Fruit fly (Drosophila melanogaster) whole organism, prepupa: ENCODE results near the gene mbt.
A peak's percentile ranks its signal among the peaks of the same experiment; 100 is the strongest.

Experiments
- Blimp-1 ChIP-seq: fragments of 200-800 bp; sonication (Bioruptor generic); optimal IDR thresholded peaks from 3 replicates; lab custom pipeline; 2017; ENCODE audit warnings: missing biosample characterization, missing genetic modification characterization, mild to moderate bottlenecking, moderate library complexity, missing genetic modification reagents
- CG10631 ChIP-seq: fragments of 200-800 bp; sonication (Bioruptor generic); optimal IDR thresholded peaks from 2 replicates; lab custom pipeline; 2016; ENCODE audit warnings: missing biosample characterization, missing genetic modification characterization
- CG10669 ChIP-seq: fragments of 200-800 bp; sonication (Bioruptor generic); optimal IDR thresholded peaks from 3 replicates; lab custom pipeline; 2018; ENCODE audit warnings: missing biosample characterization, mild to moderate bottlenecking, missing genetic modification characterization, moderate library complexity
- CG11294 ChIP-seq: fragments of 200-800 bp; sonication (Bioruptor generic); IDR thresholded peaks from 2 replicates; pipeline ENCODE4 v1.3.6; 2022; ENCODE audit warnings: missing biosample characterization, missing genetic modification characterization
- CG11762 ChIP-seq: fragments of 200-800 bp; sonication (Bioruptor generic); optimal IDR thresholded peaks from 3 replicates; lab custom pipeline; 2016; ENCODE audit warnings: missing biosample characterization, missing genetic modification characterization; ENCODE audit not compliant: insufficient read depth
- CG11902 ChIP-seq: fragments of 200-800 bp; sonication (Bioruptor generic); optimal IDR thresholded peaks from 3 replicates; lab custom pipeline; 2016; ENCODE audit warnings: missing biosample characterization, missing genetic modification characterization
- CG15336 ChIP-seq: fragments of 200-800 bp; sonication (Bioruptor generic); IDR thresholded peaks from 2 replicates; pipeline ENCODE4 v1.3.6; 2022; ENCODE audit warnings: missing biosample characterization, missing genetic modification characterization
- CG16779 ChIP-seq: fragments of 200-800 bp; sonication (Bioruptor generic); optimal IDR thresholded peaks from 3 replicates; lab custom pipeline; 2017; ENCODE audit warnings: missing biosample characterization, mild to moderate bottlenecking, missing genetic modification characterization
- CG3032 ChIP-seq: fragments of 200-800 bp; optimal IDR thresholded peaks from 2 replicates; lab custom pipeline; 2019; ENCODE audit warnings: missing biosample characterization, mild to moderate bottlenecking, missing genetic modification characterization, moderate library complexity
- CG32006 ChIP-seq: fragments of 200-800 bp; sonication (Bioruptor generic); optimal IDR thresholded peaks from 3 replicates; lab custom pipeline; 2017; ENCODE audit warnings: missing biosample characterization, mild to moderate bottlenecking, missing genetic modification characterization
- CG34406 ChIP-seq: fragments of 200-800 bp; sonication (Bioruptor generic); optimal IDR thresholded peaks from 3 replicates; lab custom pipeline; 2016; ENCODE audit warnings: missing biosample characterization, missing genetic modification characterization
- CG3919 ChIP-seq: fragments of 200-800 bp; sonication (Bioruptor generic); optimal IDR thresholded peaks from 3 replicates; lab custom pipeline; 2016; ENCODE audit warnings: missing biosample characterization, missing genetic modification characterization
- CG4318 ChIP-seq: fragments of 200-800 bp; sonication (Bioruptor generic); optimal IDR thresholded peaks from 3 replicates; lab custom pipeline; 2017; ENCODE audit warnings: missing biosample characterization, mild to moderate bottlenecking, missing genetic modification characterization
- CG6163 ChIP-seq: fragments of 200-800 bp; sonication (Bioruptor generic); IDR thresholded peaks from 3 replicates; pipeline ENCODE4 v1.3.6; 2022; ENCODE audit warnings: missing biosample characterization, missing genetic modification characterization
- CG6792 ChIP-seq: fragments of 200-800 bp; sonication (Bioruptor generic); optimal IDR thresholded peaks from 3 replicates; lab custom pipeline; 2016; ENCODE audit warnings: missing biosample characterization, missing genetic modification characterization
- CG6808 ChIP-seq: fragments of 200-800 bp; sonication (Bioruptor generic); optimal IDR thresholded peaks from 3 replicates; lab custom pipeline; 2017; ENCODE audit warnings: missing biosample characterization, missing genetic modification characterization, mild to moderate bottlenecking, moderate library complexity, missing genetic modification reagents
- CG6854 ChIP-seq: fragments of 200-800 bp; sonication (Bioruptor generic); optimal IDR thresholded peaks from 2 replicates; lab custom pipeline; 2017; ENCODE audit warnings: missing biosample characterization, mild to moderate bottlenecking, missing genetic modification characterization
- CG7368 ChIP-seq: fragments of 200-800 bp; sonication (Bioruptor generic); optimal IDR thresholded peaks from 3 replicates; lab custom pipeline; 2016; ENCODE audit warnings: missing biosample characterization, missing genetic modification characterization
- CG8319 ChIP-seq: fragments of 200-800 bp; sonication (Bioruptor generic); optimal IDR thresholded peaks from 3 replicates; lab custom pipeline; 2016; ENCODE audit warnings: missing biosample characterization, missing genetic modification characterization
- CG8632 ChIP-seq: fragments of 200-800 bp; sonication (Bioruptor generic); optimal IDR thresholded peaks from 3 replicates; lab custom pipeline; 2016; ENCODE audit warnings: missing biosample characterization, missing genetic modification characterization
- CG9139 ChIP-seq: fragments of 200-800 bp; sonication (Bioruptor generic); optimal IDR thresholded peaks from 3 replicates; lab custom pipeline; 2017; ENCODE audit warnings: missing biosample characterization, mild to moderate bottlenecking, missing genetic modification characterization
- Eip75B ChIP-seq: fragments of 200-800 bp; sonication (Bioruptor generic); optimal IDR thresholded peaks from 3 replicates; lab custom pipeline; 2016; ENCODE audit warnings: missing biosample characterization, missing genetic modification characterization
- Eip78C ChIP-seq: fragments of 200-800 bp; sonication (Bioruptor generic); peaks from one replicate; lab custom pipeline; 2016; ENCODE audit warnings: missing biosample characterization, missing genetic modification characterization
- Ets21C ChIP-seq: fragments of 200-800 bp; sonication (Bioruptor generic); optimal IDR thresholded peaks from 3 replicates; lab custom pipeline; 2016; ENCODE audit warnings: missing biosample characterization, missing genetic modification characterization
- Gug ChIP-seq: fragments of 200-800 bp; sonication (Bioruptor generic); IDR thresholded peaks from 2 replicates; pipeline ENCODE4 v1.3.6; 2022; ENCODE audit warnings: missing biosample characterization, missing genetic modification characterization
- Hr4 ChIP-seq: fragments of 200-800 bp; sonication (Bioruptor generic); optimal IDR thresholded peaks from 3 replicates; lab custom pipeline; 2016; ENCODE audit warnings: missing biosample characterization, missing genetic modification characterization
- Met ChIP-seq: fragments of 200-800 bp; sonication (Bioruptor generic); optimal IDR thresholded peaks from 3 replicates; lab custom pipeline; 2016; ENCODE audit warnings: missing biosample characterization, missing genetic modification characterization
- OdsH ChIP-seq: fragments of 200-800 bp; sonication (Bioruptor generic); optimal IDR thresholded peaks from 3 replicates; lab custom pipeline; 2016; ENCODE audit warnings: missing biosample characterization, missing genetic modification characterization
- Sox102F ChIP-seq: fragments of 200-800 bp; sonication (Bioruptor generic); optimal IDR thresholded peaks from 2 replicates; lab custom pipeline; 2016; ENCODE audit warnings: missing biosample characterization, mild to moderate bottlenecking, missing genetic modification characterization
- Sox15 ChIP-seq: fragments of 200-800 bp; sonication (Bioruptor generic); optimal IDR thresholded peaks from 3 replicates; lab custom pipeline; 2016; ENCODE audit warnings: missing biosample characterization, missing genetic modification characterization
- achi ChIP-seq: fragments of 200-800 bp; sonication (Bioruptor generic); optimal IDR thresholded peaks from 3 replicates; lab custom pipeline; 2016; ENCODE audit warnings: missing biosample characterization, missing genetic modification characterization
- cyc ChIP-seq: fragments of 200-800 bp; sonication (Bioruptor generic); optimal IDR thresholded peaks from 3 replicates; lab custom pipeline; 2016; ENCODE audit warnings: missing biosample characterization, missing genetic modification characterization
- dac ChIP-seq: fragments of 200-800 bp; sonication (Bioruptor generic); optimal IDR thresholded peaks from 2 replicates; lab custom pipeline; 2017; ENCODE audit warnings: missing biosample characterization, mild to moderate bottlenecking, missing genetic modification characterization
- dsx ChIP-seq: fragments of 200-800 bp; optimal IDR thresholded peaks from 3 replicates; lab custom pipeline; 2019; ENCODE audit warnings: missing biosample characterization, mild to moderate bottlenecking, missing genetic modification characterization, moderate library complexity; ENCODE audit not compliant: poor library complexity, severe bottlenecking
- esn ChIP-seq: fragments of 200-800 bp; sonication (Bioruptor generic); optimal IDR thresholded peaks from 2 replicates; lab custom pipeline; 2016; ENCODE audit warnings: missing biosample characterization, mild to moderate bottlenecking, missing genetic modification characterization, moderate library complexity
- fd59A ChIP-seq: fragments of 200-800 bp; sonication (Bioruptor generic); optimal IDR thresholded peaks from 2 replicates; lab custom pipeline; 2017; ENCODE audit warnings: missing biosample characterization, mild to moderate bottlenecking, missing genetic modification characterization, missing genetic modification reagents
- fkh ChIP-seq: fragments of 200-800 bp; sonication (Bioruptor generic); optimal IDR thresholded peaks from 3 replicates; lab custom pipeline; 2017; ENCODE audit warnings: missing biosample characterization, mild to moderate bottlenecking, missing genetic modification characterization, moderate library complexity
- lz ChIP-seq: fragments of 200-800 bp; sonication (Bioruptor generic); optimal IDR thresholded peaks from 3 replicates; lab custom pipeline; 2016; ENCODE audit warnings: missing biosample characterization, missing genetic modification characterization
- net ChIP-seq: fragments of 200-800 bp; sonication (Bioruptor generic); optimal IDR thresholded peaks from 3 replicates; lab custom pipeline; 2016; ENCODE audit warnings: missing biosample characterization, missing genetic modification characterization
- pdm3 ChIP-seq: fragments of 200-800 bp; sonication (Bioruptor generic); optimal IDR thresholded peaks from 3 replicates; lab custom pipeline; 2016; ENCODE audit warnings: missing biosample characterization, missing genetic modification characterization
- salr ChIP-seq, 2 experiments: fragments of 200-800 bp; sonication (Bioruptor generic); optimal IDR thresholded peaks; 3 replicates each; lab custom pipeline; 2016 to 2018; ENCODE audit warnings: missing biosample characterization in 2 of 2, missing genetic modification characterization in 2 of 2, mild to moderate bottlenecking in 1 of 2
- spab ChIP-seq: fragments of 200-800 bp; sonication (Bioruptor generic); optimal IDR thresholded peaks from 2 replicates; lab custom pipeline; 2017; ENCODE audit warnings: missing biosample characterization, mild to moderate bottlenecking, missing genetic modification characterization, missing genetic modification reagents
- ss ChIP-seq, 2 experiments: fragments of 200-800 bp; sonication (Bioruptor generic); optimal IDR thresholded peaks; 2 replicates in 1 of 2; 3 replicates in 1 of 2; lab custom pipeline; 2017 to 2018; ENCODE audit warnings: mild to moderate bottlenecking in 2 of 2, missing biosample characterization in 2 of 2, missing genetic modification characterization in 2 of 2, moderate library complexity in 1 of 2
- svp ChIP-seq: fragments of 200-800 bp; sonication (Bioruptor generic); peaks from one replicate; lab custom pipeline; 2016; ENCODE audit warnings: missing biosample characterization, missing genetic modification characterization
- topi ChIP-seq: fragments of 200-800 bp; sonication (Bioruptor generic); optimal IDR thresholded peaks from 3 replicates; lab custom pipeline; 2016; ENCODE audit warnings: missing biosample characterization, missing genetic modification characterization
- vri ChIP-seq: fragments of 200-800 bp; sonication (Bioruptor generic); optimal IDR thresholded peaks from 3 replicates; lab custom pipeline; 2016; ENCODE audit warnings: missing biosample characterization, mild to moderate bottlenecking, missing genetic modification characterization

The mbt gene

DNA sequence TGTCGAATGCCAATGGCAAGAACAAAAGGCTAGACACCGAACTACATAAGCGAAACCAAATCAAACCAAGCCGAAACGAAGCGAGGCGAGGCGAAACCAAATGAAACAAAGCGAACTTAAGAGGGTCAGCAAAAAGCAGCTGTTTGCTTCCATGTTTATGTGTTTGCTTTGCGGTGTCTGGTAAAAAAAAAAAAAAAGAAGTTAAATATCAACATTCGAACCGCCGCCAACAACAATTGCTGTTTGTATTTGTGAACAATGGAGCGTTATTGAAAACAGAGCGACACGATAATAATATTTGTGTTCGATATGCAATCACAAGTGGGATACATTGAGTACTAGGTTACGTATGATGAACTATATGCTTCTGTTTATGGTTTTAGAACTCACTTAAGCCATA, 36.8 kb upstream of the mbt start:
- TF ChIP-seq vri (GFP tag; lab: Kevin White, UChicago) (peak; percentile 39), lz (no peak), CG11902 (GFP tag; lab: Kevin White, UChicago) (no peak), esn (GFP tag; lab: Kevin White, UChicago) (peak; percentile 31), CG32006 (GFP tag; lab: Kevin White, UChicago) (no peak), CG11762 (GFP tag; lab: Kevin White, UChicago) (no peak), achi (GFP tag; lab: Kevin White, UChicago) (no peak), Eip78C (GFP tag; lab: Kevin White, UChicago) (peak; percentile 75), Blimp-1 (GFP tag; lab: Kevin White, UChicago) (no peak), CG6792 (GFP tag; lab: Kevin White, UChicago) (peak; percentile 55), spab (no peak), fd59A (peak; percentile 17), CG3919 (GFP tag; lab: Kevin White, UChicago) (peak; percentile 4), CG6854 (GFP tag; lab: Kevin White, UChicago) (peak; percentile 10), CG8319 (GFP tag; lab: Kevin White, UChicago) (no peak), CG3032 (peak; percentile 30), CG9139 (GFP tag; lab: Kevin White, UChicago) (no peak), ss (GFP tag; optimal IDR thresholded peaks at IDR 0.05; lab: Kevin White, UChicago) (peak in 1 of 2 experiments; percentile 61), Sox102F (GFP tag; lab: Kevin White, UChicago) (peak; percentile 19), Eip75B (GFP tag; lab: Kevin White, UChicago) (peak; percentile 49), CG6163 (GFP tag; lab: Robert Waterston, UW) (peak; percentile 61), dsx (GFP tag; lab: Kevin White, UChicago) (no peak), CG4318 (GFP tag; lab: Kevin White, UChicago) (no peak), cyc (GFP tag; lab: Kevin White, UChicago) (no peak), CG10669 (GFP tag; lab: Kevin White, UChicago) (peak; percentile 30), Met (GFP tag; lab: Kevin White, UChicago) (peak; percentile 9), topi (GFP tag; lab: Kevin White, UChicago) (no peak), CG11294 (GFP tag; lab: Robert Waterston, UW) (no peak), CG7368 (GFP tag; lab: Kevin White, UChicago) (peak; percentile 28), dac (GFP tag; lab: Kevin White, UChicago) (no peak), Hr4 (GFP tag; lab: Kevin White, UChicago) (no peak), Sox15 (no peak), CG10631 (GFP tag; lab: Kevin White, UChicago) (peak; percentile 7), svp (no peak), CG16779 (peak; percentile 13), fkh (peak; percentile 78), CG6808 (GFP tag; lab: Kevin White, UChicago) (peak; percentile 27), net (GFP tag; lab: Kevin White, UChicago) (peak; percentile 8), CG15336 (no peak), Gug (GFP tag; lab: Robert Waterston, UW) (no peak), CG34406 (GFP tag; lab: Kevin White, UChicago) (peak; percentile 13), salr (GFP tag; optimal IDR thresholded peaks at IDR 0.05; lab: Kevin White, UChicago) (no peak)

DNA sequence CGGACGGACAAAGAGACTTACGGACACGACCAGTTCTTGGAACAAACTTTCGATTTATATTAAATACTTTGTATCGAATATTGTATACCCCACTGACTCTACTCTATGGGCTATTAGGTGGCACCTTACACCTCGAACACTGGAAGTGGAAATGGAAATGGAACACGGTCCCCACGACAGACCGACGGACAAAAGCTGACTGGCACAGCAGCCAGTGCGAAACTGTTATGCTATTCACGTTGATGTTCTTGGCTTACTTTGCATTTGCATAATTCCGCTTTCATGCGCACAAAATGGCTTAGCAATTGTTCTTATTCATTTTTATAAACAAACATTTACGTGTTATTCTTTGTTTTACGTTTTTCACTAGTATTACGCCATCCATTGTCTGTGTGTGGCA, 36.4 kb upstream of the mbt start:
- TF ChIP-seq Met (GFP tag; lab: Kevin White, UChicago) (no peak), CG11902 (GFP tag; lab: Kevin White, UChicago) (no peak), salr (GFP tag; optimal IDR thresholded peaks at IDR 0.05; lab: Kevin White, UChicago) (no peak), esn (GFP tag; lab: Kevin White, UChicago) (no peak), CG7368 (GFP tag; lab: Kevin White, UChicago) (no peak), Ets21C (GFP tag; lab: Kevin White, UChicago) (no peak), OdsH (no peak), pdm3 (GFP tag; lab: Kevin White, UChicago) (no peak), Gug (GFP tag; lab: Robert Waterston, UW) (no peak), dac (GFP tag; lab: Kevin White, UChicago) (no peak), CG3919 (GFP tag; lab: Kevin White, UChicago) (no peak), CG6163 (GFP tag; lab: Robert Waterston, UW) (no peak), CG11762 (GFP tag; lab: Kevin White, UChicago) (no peak), CG15336 (no peak), CG8632 (GFP tag; lab: Kevin White, UChicago) (no peak), Sox102F (GFP tag; lab: Kevin White, UChicago) (no peak)
